Fruit fly (Drosophila melanogaster) whole organism, embryonic: ENCODE results near the gene mRpL14.
A peak's percentile ranks its signal among the peaks of the same experiment; 100 is the strongest.

Experiments
- Atf3 ChIP-seq: fragments of 200-800 bp; sonication (Bioruptor generic); optimal IDR thresholded peaks from 3 replicates; lab custom pipeline; 2016; ENCODE audit warnings: missing biosample characterization, missing genetic modification characterization
- CG10462 ChIP-seq: fragments of 200-800 bp; sonication (Bioruptor generic); optimal IDR thresholded peaks from 2 replicates; lab custom pipeline; 2016; ENCODE audit warnings: missing biosample characterization, missing genetic modification characterization
- CG10565 ChIP-seq: fragments of 200-800 bp; sonication (Bioruptor generic); optimal IDR thresholded peaks from 3 replicates; lab custom pipeline; 2016; ENCODE audit warnings: missing biosample characterization, mild to moderate bottlenecking, missing genetic modification characterization
- CG10959 ChIP-seq: fragments of 200-800 bp; sonication (Bioruptor generic); IDR thresholded peaks from 2 replicates; pipeline ENCODE4 v1.3.6; 2022; ENCODE audit warnings: missing biosample characterization, missing genetic modification characterization
- CG11695 ChIP-seq: fragments of 200-800 bp; sonication (Bioruptor generic); IDR thresholded peaks from 3 replicates; pipeline ENCODE4 v1.3.6; 2022; ENCODE audit warnings: missing biosample characterization, missing genetic modification characterization
- CG12236 ChIP-seq: fragments of 200-800 bp; sonication (Bioruptor generic); optimal IDR thresholded peaks from 2 replicates; lab custom pipeline; 2016; ENCODE audit warnings: missing biosample characterization, missing genetic modification characterization
- CG13424 ChIP-seq: fragments of 200-800 bp; sonication (Bioruptor generic); optimal IDR thresholded peaks from 2 replicates; lab custom pipeline; 2019; ENCODE audit warnings: missing biosample characterization, mild to moderate bottlenecking, missing genetic modification characterization, moderate library complexity
- CG14014 ChIP-seq: fragments of 200-800 bp; sonication (Bioruptor generic); IDR thresholded peaks from 2 replicates; pipeline ENCODE4 v1.3.6; 2022; ENCODE audit warnings: missing biosample characterization, missing genetic modification characterization
- CG14965 ChIP-seq: fragments of 200-800 bp; sonication (Bioruptor generic); optimal IDR thresholded peaks from 2 replicates; lab custom pipeline; 2016; ENCODE audit warnings: missing biosample characterization, missing genetic modification characterization, borderline replicate concordance
- CG1647 ChIP-seq: fragments of 200-800 bp; sonication (Bioruptor generic); optimal IDR thresholded peaks from 3 replicates; lab custom pipeline; 2016; ENCODE audit warnings: missing biosample characterization, missing genetic modification characterization
- CG17359 ChIP-seq: fragments of 200-800 bp; sonication (Bioruptor generic); optimal IDR thresholded peaks from 3 replicates; lab custom pipeline; 2018; ENCODE audit warnings: missing biosample characterization, mild to moderate bottlenecking, missing genetic modification characterization, moderate library complexity
- CG17568 ChIP-seq: fragments of 200-800 bp; sonication (Bioruptor generic); optimal IDR thresholded peaks from 2 replicates; lab custom pipeline; 2018; ENCODE audit warnings: missing biosample characterization, mild to moderate bottlenecking, missing genetic modification characterization, moderate library complexity
- CG18599 ChIP-seq: fragments of 200-800 bp; sonication (Bioruptor generic); optimal IDR thresholded peaks from 3 replicates; lab custom pipeline; 2017; ENCODE audit warnings: missing biosample characterization, missing genetic modification characterization, mild to moderate bottlenecking, moderate library complexity, missing genetic modification reagents
- CG33213 ChIP-seq: fragments of 200-800 bp; sonication (Bioruptor generic); optimal IDR thresholded peaks from 3 replicates; lab custom pipeline; 2016; ENCODE audit warnings: missing biosample characterization, missing genetic modification characterization
- CG4617 ChIP-seq: fragments of 200-800 bp; sonication (Bioruptor generic); optimal IDR thresholded peaks from 3 replicates; lab custom pipeline; 2016; ENCODE audit warnings: missing biosample characterization, missing genetic modification characterization, borderline replicate concordance
- CG6654 ChIP-seq: fragments of 200-800 bp; sonication (Bioruptor generic); optimal IDR thresholded peaks from 2 replicates; lab custom pipeline; 2017; ENCODE audit warnings: missing biosample characterization, mild to moderate bottlenecking, missing genetic modification characterization
- CG7963 ChIP-seq: fragments of 200-800 bp; sonication (Bioruptor generic); IDR thresholded peaks from 3 replicates; pipeline ENCODE4 v1.3.6; 2022; ENCODE audit warnings: missing biosample characterization, missing genetic modification characterization; ENCODE audit not compliant: partially characterized antibody
- CG8359 ChIP-seq: fragments of 200-800 bp; sonication (Bioruptor generic); optimal IDR thresholded peaks from 2 replicates; lab custom pipeline; 2017; ENCODE audit warnings: missing biosample characterization, mild to moderate bottlenecking, missing genetic modification characterization, borderline replicate concordance
- CTCF ChIP-seq: fragments of 200-800 bp; sonication (Bioruptor generic); optimal IDR thresholded peaks from 2 replicates; lab custom pipeline; 2017; ENCODE audit warnings: missing biosample characterization, mild to moderate bottlenecking, missing genetic modification characterization, moderate library complexity
- Chrac-16 ChIP-seq: fragments of 200-800 bp; sonication (Bioruptor generic); optimal IDR thresholded peaks from 3 replicates; lab custom pipeline; 2016; ENCODE audit warnings: missing biosample characterization, missing genetic modification characterization
- D ChIP-seq, 2 experiments: fragments of 200-800 bp in 1 of 2; fragments of >200 bp in 1 of 2; sonication (Bioruptor generic) in 1 of 2; optimal IDR thresholded peaks; 2 replicates in 1 of 2; 3 replicates in 1 of 2; lab custom pipeline; 2017; ENCODE audit warnings: mild to moderate bottlenecking in 1 of 2, missing biosample characterization in 1 of 2, missing genetic modification characterization in 1 of 2, missing genetic modification reagents in 1 of 2
- Fer1 ChIP-seq: fragments of 200-800 bp; sonication (Bioruptor generic); optimal IDR thresholded peaks from 2 replicates; lab custom pipeline; 2017; ENCODE audit warnings: missing biosample characterization, mild to moderate bottlenecking, missing genetic modification characterization
- HLH4C ChIP-seq: fragments of 200-800 bp; sonication (Bioruptor generic); IDR thresholded peaks from 3 replicates; pipeline ENCODE4 v1.3.6; 2022; ENCODE audit warnings: missing biosample characterization, missing genetic modification characterization; ENCODE audit not compliant: partially characterized antibody
- HmgZ ChIP-seq: fragments of 200-800 bp; sonication (Bioruptor generic); optimal IDR thresholded peaks from 2 replicates; lab custom pipeline; 2018; ENCODE audit warnings: missing biosample characterization, mild to moderate bottlenecking, missing genetic modification characterization
- Nf-YC ChIP-seq: fragments of 200-800 bp; optimal IDR thresholded peaks from 3 replicates; lab custom pipeline; 2019; ENCODE audit warnings: missing biosample characterization, mild to moderate bottlenecking, missing genetic modification characterization, moderate library complexity
- PHDP ChIP-seq: fragments of 200-800 bp; sonication (Bioruptor generic); optimal IDR thresholded peaks from 3 replicates; lab custom pipeline; 2018; ENCODE audit warnings: missing biosample characterization, mild to moderate bottlenecking, missing genetic modification characterization, moderate library complexity
- Pdp1 ChIP-seq, 2 experiments: fragments of 200-800 bp; sonication (Bioruptor generic); optimal IDR thresholded peaks; 3 replicates each; lab custom pipeline; 2016; ENCODE audit warnings: missing biosample characterization in 2 of 2, missing genetic modification characterization in 2 of 2, mild to moderate bottlenecking in 1 of 2, moderate library complexity in 1 of 2
- Usf ChIP-seq: fragments of 200-800 bp; sonication (Bioruptor generic); optimal IDR thresholded peaks from 2 replicates; lab custom pipeline; 2017; ENCODE audit warnings: missing genotype, missing biosample characterization, missing genetic modification characterization
- abd-A ChIP-seq: fragments of 200-800 bp; sonication (Bioruptor generic); optimal IDR thresholded peaks from 3 replicates; lab custom pipeline; 2019; ENCODE audit warnings: missing biosample characterization, mild to moderate bottlenecking, missing genetic modification characterization, moderate library complexity
- bigmax ChIP-seq: fragments of 200-800 bp; sonication (Bioruptor generic); optimal IDR thresholded peaks from 2 replicates; lab custom pipeline; 2018; ENCODE audit warnings: missing biosample characterization, mild to moderate bottlenecking, missing genetic modification characterization
- btn ChIP-seq: fragments of 200-800 bp; sonication (Bioruptor generic); optimal IDR thresholded peaks from 2 replicates; lab custom pipeline; 2016; ENCODE audit warnings: missing biosample characterization, missing genetic modification characterization
- chinmo ChIP-seq: fragments of 200-800 bp; sonication (Bioruptor generic); IDR thresholded peaks from 4 replicates; pipeline ENCODE4 v1.3.6; 2022; ENCODE audit warnings: missing biosample characterization, missing genetic modification characterization; ENCODE audit not compliant: partially characterized antibody
- crc ChIP-seq: fragments of 200-800 bp; sonication (Bioruptor generic); optimal IDR thresholded peaks from 2 replicates; lab custom pipeline; 2016; ENCODE audit warnings: missing biosample characterization, missing genetic modification characterization
- cwo ChIP-seq: fragments of 200-800 bp; sonication (Bioruptor generic); optimal IDR thresholded peaks from 3 replicates; lab custom pipeline; 2017; ENCODE audit warnings: missing biosample characterization, missing genetic modification characterization, mild to moderate bottlenecking, moderate library complexity, missing genetic modification reagents
- dm ChIP-seq: fragments of 200-800 bp; sonication (Bioruptor generic); optimal IDR thresholded peaks from 3 replicates; lab custom pipeline; 2016; ENCODE audit warnings: missing biosample characterization, missing genetic modification characterization
- dysf ChIP-seq: fragments of 200-800 bp; sonication (Bioruptor generic); IDR thresholded peaks from 3 replicates; pipeline ENCODE4 v1.3.6; 2022; ENCODE audit warnings: missing biosample characterization, missing genetic modification characterization
- ewg ChIP-seq: fragments of 200-800 bp; sonication (Bioruptor generic); optimal IDR thresholded peaks from 3 replicates; lab custom pipeline; 2017; ENCODE audit warnings: mild to moderate bottlenecking, missing biosample characterization, missing genetic modification reagents, missing genetic modification characterization
- eyg ChIP-seq: fragments of 200-800 bp; sonication (Bioruptor generic); optimal IDR thresholded peaks from 3 replicates; lab custom pipeline; 2016; ENCODE audit warnings: missing biosample characterization, missing genetic modification characterization
- inv ChIP-seq: fragments of 200-800 bp; sonication (Bioruptor generic); IDR thresholded peaks from 2 replicates; pipeline ENCODE4 v1.3.6; 2022; ENCODE audit warnings: missing biosample characterization, missing genetic modification characterization; ENCODE audit not compliant: partially characterized antibody
- mirr ChIP-seq: fragments of 200-800 bp; sonication (Bioruptor generic); optimal IDR thresholded peaks from 3 replicates; lab custom pipeline; 2018; ENCODE audit warnings: missing biosample characterization, mild to moderate bottlenecking, missing genetic modification characterization
- org-1 ChIP-seq: fragments of 200-800 bp; sonication (Bioruptor generic); optimal IDR thresholded peaks from 2 replicates; lab custom pipeline; 2017; ENCODE audit warnings: missing biosample characterization, missing genetic modification characterization
- pan ChIP-seq, 4 experiments: fragments of >200 bp in 3 of 4; fragments of 200-800 bp in 1 of 4; sonication (Bioruptor generic) in 1 of 4; optimal IDR thresholded peaks in 3 of 4; IDR thresholded peaks in 1 of 4; 2 replicates each; pipeline versions ENCODE4 v1.3.6 to Lab custom; 2017 to 2022; ENCODE audit warnings: missing biosample characterization in 2 of 4, missing genetic modification characterization in 2 of 4, mixed read lengths in 1 of 4
- pum ChIP-seq: fragments of 200-800 bp; sonication (Bioruptor generic); optimal IDR thresholded peaks from 2 replicates; lab custom pipeline; 2016; ENCODE audit warnings: missing biosample characterization, missing genetic modification characterization
- ranshi ChIP-seq: fragments of 200-800 bp; sonication (Bioruptor generic); IDR thresholded peaks from 2 replicates; pipeline ENCODE4 v1.3.6; 2022; ENCODE audit warnings: missing biosample characterization, missing genetic modification characterization
- vfl ChIP-seq: fragments of 200-800 bp; sonication (Bioruptor generic); optimal IDR thresholded peaks from 2 replicates; lab custom pipeline; 2016; ENCODE audit warnings: missing biosample characterization, missing genetic modification characterization
- wek ChIP-seq: fragments of 200-800 bp; sonication (Bioruptor generic); optimal IDR thresholded peaks from 3 replicates; lab custom pipeline; 2018; ENCODE audit warnings: missing biosample characterization, mild to moderate bottlenecking, missing genetic modification characterization, moderate library complexity

The mRpL14 gene

DNA sequence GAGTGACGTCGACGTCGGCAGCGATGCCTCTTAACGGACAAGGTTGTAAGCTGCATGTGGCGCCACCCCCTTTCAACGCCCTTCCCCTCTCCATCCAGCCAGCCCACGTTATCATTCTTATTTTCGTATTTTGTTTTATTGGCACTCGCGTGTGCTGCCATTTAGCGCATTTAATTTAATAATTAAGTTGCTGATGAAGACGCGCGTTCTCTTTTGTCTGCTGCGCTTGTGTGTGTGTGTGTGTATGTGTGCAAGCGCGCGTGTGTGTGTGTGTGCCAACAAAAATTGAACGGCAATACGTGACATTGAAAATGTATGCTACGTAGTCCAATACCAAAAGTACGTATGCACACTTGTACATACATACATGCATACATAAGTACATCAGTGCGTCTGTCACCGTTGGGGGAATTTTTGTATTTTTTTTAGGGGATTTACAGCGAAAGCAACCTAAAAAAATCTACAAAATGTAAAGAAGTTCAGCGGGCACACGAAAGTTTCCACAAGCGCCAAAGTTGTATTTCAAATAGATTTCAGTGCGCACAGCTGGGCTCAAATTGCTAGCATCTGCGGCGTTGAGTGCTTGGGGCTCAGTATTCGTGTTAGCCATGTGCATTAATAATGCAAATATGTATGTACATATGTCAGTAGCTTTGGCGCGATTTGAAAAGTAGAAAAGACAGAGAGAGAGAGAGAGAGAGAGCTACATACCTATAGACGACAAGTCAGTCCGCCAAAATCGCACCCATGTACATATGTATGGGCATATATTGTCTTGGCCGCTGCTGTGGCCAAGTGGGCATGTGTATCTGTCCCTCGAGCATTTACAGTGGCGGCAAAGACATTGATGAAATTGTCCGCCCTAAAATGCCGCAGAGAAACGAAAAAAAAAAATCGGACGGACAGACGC lies 42.6 kb downstream of the mRpL14 start (continued):
- TF ChIP-seq CTCF (GFP tag; lab: Kevin White, UChicago) (peak; percentile 38), CG33213 (GFP tag; lab: Kevin White, UChicago) (peak; percentile 74), CG10565 (no peak), inv (GFP tag; lab: Robert Waterston, UW) (no peak), D (optimal IDR thresholded peaks at IDR 0.05; lab: Kevin White, UChicago) (no peak), D (GFP tag; optimal IDR thresholded peaks at IDR 0.05; lab: Kevin White, UChicago) (peak; percentile 85), dm (peak; percentile 74), vfl (peak; percentile 55), pan (optimal IDR thresholded peaks at IDR 0.05; lab: Kevin White, UChicago) (no peak), pan (GFP tag; optimal IDR thresholded peaks at IDR 0.05 in 1 of 2, IDR thresholded peaks at IDR 0.05 in 1 of 2) (peak in 1 of 2 experiments; percentile 87), Atf3 (GFP tag; lab: Kevin White, UChicago) (peak; percentile 75), Usf (GFP tag; lab: Kevin White, UChicago) (peak; percentile 72), abd-A (tag; lab: Kevin White, UChicago) (no peak), CG8359 (GFP tag; lab: Kevin White, UChicago) (peak; percentile 67), CG11695 (GFP tag; lab: Robert Waterston, UW) (peak; percentile 89), eyg (GFP tag; lab: Kevin White, UChicago) (peak; percentile 80), cwo (GFP tag; lab: Kevin White, UChicago) (peak; percentile 62), CG14014 (GFP tag; lab: Robert Waterston, UW) (peak; percentile 73), CG10959 (GFP tag; lab: Robert Waterston, UW) (peak; percentile 60), CG1647 (peak; percentile 56), CG17568 (GFP tag; lab: Kevin White, UChicago) (peak; percentile 75), Nf-YC (tag; lab: Kevin White, UChicago) (peak; percentile 58), CG17359 (tag; lab: Kevin White, UChicago) (peak; percentile 82), bigmax (no peak), CG14965 (GFP tag; lab: Kevin White, UChicago) (no peak), dysf (GFP tag; lab: Robert Waterston, UW) (peak; percentile 86), CG6654 (GFP tag; lab: Kevin White, UChicago) (peak; percentile 73), PHDP (peak; percentile 84), Chrac-16 (GFP tag; lab: Kevin White, UChicago) (peak; percentile 75), ranshi (peak; percentile 83; the same call in 1 of the 2 replicates), btn (GFP tag; lab: Kevin White, UChicago) (peak; percentile 50), mirr (GFP tag; lab: Kevin White, UChicago) (no peak), wek (GFP tag; lab: Kevin White, UChicago) (peak; percentile 67), chinmo (GFP tag; lab: Robert Waterston, UW) (peak; percentile 83), Pdp1 (GFP tag; optimal IDR thresholded peaks at IDR 0.05; lab: Kevin White, UChicago) (peak; percentile 52 to 81), crc (GFP tag; lab: Kevin White, UChicago) (peak; percentile 73), Fer1 (GFP tag; lab: Kevin White, UChicago) (peak; percentile 80), CG13424 (peak; percentile 83), CG4617 (GFP tag; lab: Kevin White, UChicago) (peak; percentile 38), HLH4C (GFP tag; lab: Robert Waterston, UW) (no peak), CG12236 (peak; percentile 68), ewg (peak; percentile 75), CG18599 (GFP tag; lab: Kevin White, UChicago) (peak; percentile 86), pum (peak; percentile 76), HmgZ (tag; lab: Kevin White, UChicago) (peak; percentile 60), CG7963 (GFP tag; lab: Robert Waterston, UW) (no peak), CG10462 (GFP tag; lab: Kevin White, UChicago) (peak; percentile 34), org-1 (GFP tag; lab: Kevin White, UChicago) (peak; percentile 85)
